Worm (Caenorhabditis elegans): ENCODE results near the gene ador-1.
A peak's percentile ranks its signal among the peaks of the same experiment; 100 is the strongest.

ador-1 gene

DNA sequence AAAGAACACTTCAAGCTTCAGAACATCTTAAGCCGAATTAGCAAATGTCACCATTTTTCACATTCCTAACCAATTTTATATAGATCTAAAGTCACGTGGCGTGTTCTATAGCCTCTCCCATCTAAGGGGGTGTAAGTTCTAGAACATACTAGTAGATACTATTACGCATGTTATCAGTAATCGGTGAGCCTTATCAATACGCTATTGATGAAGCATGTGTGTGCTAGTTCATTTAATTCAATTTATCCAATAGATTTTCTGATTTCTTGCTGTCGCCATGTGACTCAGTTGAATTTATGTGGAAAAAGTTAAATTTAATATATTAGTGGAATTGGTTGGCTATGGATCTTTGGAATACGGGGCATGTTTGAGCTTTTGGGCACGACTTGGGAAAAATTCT lies 3.8 kb upstream of the ador-1 start:
- TF ChIP-seq ref-1 (GFP tag; conservative IDR thresholded peaks at IDR 0.05) (no peak), T22C8.4 (GFP tag; IDR thresholded peaks at IDR 0.05) (no peak), med-1 (GFP tag; optimal IDR thresholded peaks at IDR 0.05; ENCODE audit: insufficient read depth) (no peak), klf-2 (GFP tag; conservative IDR thresholded peaks at IDR 0.05) (no peak), flt-1 (GFP tag; IDR thresholded peaks at IDR 0.05) (no peak)

DNA sequence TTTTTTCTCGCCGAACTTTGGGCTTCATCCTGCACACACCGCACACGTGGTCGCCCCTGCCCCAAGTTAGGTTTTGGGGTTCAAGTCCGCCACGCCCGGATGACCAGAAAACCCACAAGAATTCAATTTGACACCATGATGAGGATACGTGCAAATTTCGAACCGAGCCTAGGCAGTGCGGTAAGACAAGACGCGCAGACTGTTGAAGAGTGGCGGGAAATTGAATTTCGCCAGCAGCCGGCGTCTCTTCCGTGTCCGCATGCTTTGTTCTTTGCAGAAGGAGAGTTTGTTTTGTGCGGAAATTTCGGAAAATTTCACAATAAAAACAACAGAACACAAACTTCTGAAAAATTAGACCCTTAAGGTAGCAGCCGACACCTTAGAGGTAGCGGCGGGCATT lies 2.7 kb downstream of the ador-1 start:
- TF ChIP-seq ztf-29 (GFP tag; IDR thresholded peaks at IDR 0.05): no peak
- no peak for TF ChIP-seq med-1 (GFP tag; optimal IDR thresholded peaks at IDR 0.05; ENCODE audit: insufficient read depth)
- no peak for TF ChIP-seq ztf-23 (GFP tag; IDR thresholded peaks at IDR 0.05)
- no peak for TF ChIP-seq ref-1 (GFP tag; conservative IDR thresholded peaks at IDR 0.05)
- no peak for TF ChIP-seq tab-1 (GFP tag; IDR thresholded peaks at IDR 0.05)
- no peak for TF ChIP-seq flt-1 (GFP tag; IDR thresholded peaks at IDR 0.05)
- TF ChIP-seq cog-1 (tag; optimal IDR thresholded peaks at IDR 0.05): no peak
- no peak for TF ChIP-seq klf-2 (GFP tag; conservative IDR thresholded peaks at IDR 0.05)
- TF ChIP-seq T22C8.4 (GFP tag; IDR thresholded peaks at IDR 0.05): no peak

ce11 chrII:12496981-12497380 lies 5.7 kb downstream of the ador-1 start, which contains the start of gene T21B4.3:
Gene T21B4.3 (minus strand): TSS chrII:12497081.
- TF ChIP-seq tab-1 (GFP tag; IDR thresholded peaks at IDR 0.05) (no peak), med-1 (GFP tag; optimal IDR thresholded peaks at IDR 0.05; ENCODE audit: insufficient read depth) (no peak), ref-1 (GFP tag; conservative IDR thresholded peaks at IDR 0.05) (no peak), T22C8.4 (GFP tag; IDR thresholded peaks at IDR 0.05) (no peak), klf-2 (GFP tag; conservative IDR thresholded peaks at IDR 0.05) (no peak), cog-1 (tag; optimal IDR thresholded peaks at IDR 0.05) (no peak), flt-1 (GFP tag; IDR thresholded peaks at IDR 0.05) (no peak), ztf-23 (GFP tag; IDR thresholded peaks at IDR 0.05) (no peak), ztf-29 (GFP tag; IDR thresholded peaks at IDR 0.05) (no peak)

- TF ChIP-seq klf-2 (GFP tag; conservative IDR thresholded peaks at IDR 0.05): peak; percentile 98
- peak; percentile 88 for TF ChIP-seq ref-1 (GFP tag; conservative IDR thresholded peaks at IDR 0.05)
- TF ChIP-seq tab-1 (GFP tag; IDR thresholded peaks at IDR 0.05): peak; percentile 98
- peak; percentile 100 for TF ChIP-seq ztf-29 (GFP tag; IDR thresholded peaks at IDR 0.05)
- TF ChIP-seq flt-1 (GFP tag; IDR thresholded peaks at IDR 0.05): peak; percentile 97
- peak; percentile 83 for TF ChIP-seq cog-1 (tag; optimal IDR thresholded peaks at IDR 0.05)
- peak; percentile 98 for TF ChIP-seq ztf-23 (GFP tag; IDR thresholded peaks at IDR 0.05)
- TF ChIP-seq T22C8.4 (GFP tag; IDR thresholded peaks at IDR 0.05): peak; percentile 96
- TF ChIP-seq med-1 (GFP tag; optimal IDR thresholded peaks at IDR 0.05; ENCODE audit: insufficient read depth): peak; percentile 73
Observed at ce11 chrII:12494556-12495131, 8.0 kb downstream of the ador-1 start, which contains the start of gene col-85. Gene col-85 (minus strand): TSS chrII:12495095.

- TF ChIP-seq ztf-29 (GFP tag; IDR thresholded peaks at IDR 0.05) (no peak), med-1 (GFP tag; optimal IDR thresholded peaks at IDR 0.05; ENCODE audit: insufficient read depth) (no peak), T22C8.4 (GFP tag; IDR thresholded peaks at IDR 0.05) (no peak), ref-1 (GFP tag; conservative IDR thresholded peaks at IDR 0.05) (no peak), tab-1 (GFP tag; IDR thresholded peaks at IDR 0.05) (no peak), flt-1 (GFP tag; IDR thresholded peaks at IDR 0.05) (no peak), ztf-23 (GFP tag; IDR thresholded peaks at IDR 0.05) (no peak), klf-2 (GFP tag; conservative IDR thresholded peaks at IDR 0.05) (no peak), cog-1 (tag; optimal IDR thresholded peaks at IDR 0.05) (no peak)
Observed at ce11 chrII:12494067-12494477, 8.6 kb downstream of the ador-1 start.

- no peak for TF ChIP-seq ref-1 (GFP tag; conservative IDR thresholded peaks at IDR 0.05)
- no peak for TF ChIP-seq tab-1 (GFP tag; IDR thresholded peaks at IDR 0.05)
- no peak for TF ChIP-seq ztf-29 (GFP tag; IDR thresholded peaks at IDR 0.05)
- TF ChIP-seq flt-1 (GFP tag; IDR thresholded peaks at IDR 0.05): no peak
- no peak for TF ChIP-seq klf-2 (GFP tag; conservative IDR thresholded peaks at IDR 0.05)
- no peak for TF ChIP-seq cog-1 (tag; optimal IDR thresholded peaks at IDR 0.05)
- no peak for TF ChIP-seq ztf-23 (GFP tag; IDR thresholded peaks at IDR 0.05)
Observed at ce11 chrII:12491936-12492335, 10.7 kb downstream of the ador-1 start, which contains the start of gene srz-6. Gene srz-6 (plus strand): TSS chrII:12492236.

DNA sequence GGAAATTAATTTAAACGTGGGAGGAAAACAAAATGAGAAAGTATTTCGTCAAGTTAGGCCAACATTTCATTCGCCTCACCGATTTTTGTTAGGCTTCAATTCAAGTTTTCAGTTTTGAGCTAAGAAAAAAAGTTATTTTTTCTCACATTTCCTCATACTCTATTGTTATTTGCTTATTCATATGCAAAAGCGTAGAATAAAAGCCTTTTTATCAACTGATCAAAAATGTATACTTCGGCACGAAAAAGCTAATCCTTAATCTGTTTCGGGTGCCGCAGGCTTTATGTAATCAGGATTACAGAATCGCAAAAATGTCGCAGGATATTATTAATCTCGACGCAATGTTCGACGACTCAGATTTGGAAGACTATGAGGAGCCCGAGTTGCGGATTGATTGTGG lies 12.8 kb downstream of the ador-1 start, which contains the start of gene T21B4.15:
Gene T21B4.15 (plus strand): TSS at position 301 of the 400 bp plus-strand sequence.
- TF ChIP-seq T22C8.4 (GFP tag; IDR thresholded peaks at IDR 0.05) (no peak), tab-1 (GFP tag; IDR thresholded peaks at IDR 0.05) (no peak), ztf-23 (GFP tag; IDR thresholded peaks at IDR 0.05) (no peak), med-1 (GFP tag; optimal IDR thresholded peaks at IDR 0.05; ENCODE audit: insufficient read depth) (no peak), flt-1 (GFP tag; IDR thresholded peaks at IDR 0.05) (no peak)

ce11 chrII:12488810-12489209 lies 13.9 kb downstream of the ador-1 start:
- TF ChIP-seq ztf-29 (GFP tag; IDR thresholded peaks at IDR 0.05) (no peak), T22C8.4 (GFP tag; IDR thresholded peaks at IDR 0.05) (no peak), tab-1 (GFP tag; IDR thresholded peaks at IDR 0.05) (no peak), cog-1 (tag; optimal IDR thresholded peaks at IDR 0.05) (no peak), ref-1 (GFP tag; conservative IDR thresholded peaks at IDR 0.05) (no peak), med-1 (GFP tag; optimal IDR thresholded peaks at IDR 0.05; ENCODE audit: insufficient read depth) (no peak), flt-1 (GFP tag; IDR thresholded peaks at IDR 0.05) (no peak), ztf-23 (GFP tag; IDR thresholded peaks at IDR 0.05) (no peak), klf-2 (GFP tag; conservative IDR thresholded peaks at IDR 0.05) (no peak)

- TF ChIP-seq tab-1 (GFP tag; IDR thresholded peaks at IDR 0.05) (no peak), ztf-23 (GFP tag; IDR thresholded peaks at IDR 0.05) (no peak), T22C8.4 (GFP tag; IDR thresholded peaks at IDR 0.05) (no peak), med-1 (GFP tag; optimal IDR thresholded peaks at IDR 0.05; ENCODE audit: insufficient read depth) (no peak), ref-1 (GFP tag; conservative IDR thresholded peaks at IDR 0.05) (no peak), ztf-29 (GFP tag; IDR thresholded peaks at IDR 0.05) (no peak), cog-1 (tag; optimal IDR thresholded peaks at IDR 0.05) (no peak), flt-1 (GFP tag; IDR thresholded peaks at IDR 0.05) (no peak), klf-2 (GFP tag; conservative IDR thresholded peaks at IDR 0.05) (no peak)
Observed at ce11 chrII:12485060-12485459, 17.6 kb downstream of the ador-1 start, which contains the start of gene F15A4.10. Gene F15A4.10 (minus strand): TSS chrII:12485160.
